Fruit fly (Drosophila melanogaster): ENCODE data around the gene Zip88E.
A peak's percentile ranks its signal among the peaks of the same experiment; 100 is the strongest.

The Zip88E gene

dm6 chr3R:15291551-15292223 lies 23.2 kb downstream of the Zip88E start:
- TF ChIP-seq EcR (GFP tag; optimal IDR thresholded peaks at IDR 0.05) (peak; percentile 38), CG14655 (GFP tag; optimal IDR thresholded peaks at IDR 0.05) (no peak), gl (tag; optimal IDR thresholded peaks at IDR 0.05) (peak; percentile 21), CG13204 (GFP tag; optimal IDR thresholded peaks at IDR 0.05) (peak; percentile 55), CG34367 (tag; optimal IDR thresholded peaks at IDR 0.05) (peak; percentile 43), CG9948 (tag; optimal IDR thresholded peaks at IDR 0.05) (no peak), CG15710 (tag; optimal IDR thresholded peaks at IDR 0.05) (peak; percentile 49)

DNA sequence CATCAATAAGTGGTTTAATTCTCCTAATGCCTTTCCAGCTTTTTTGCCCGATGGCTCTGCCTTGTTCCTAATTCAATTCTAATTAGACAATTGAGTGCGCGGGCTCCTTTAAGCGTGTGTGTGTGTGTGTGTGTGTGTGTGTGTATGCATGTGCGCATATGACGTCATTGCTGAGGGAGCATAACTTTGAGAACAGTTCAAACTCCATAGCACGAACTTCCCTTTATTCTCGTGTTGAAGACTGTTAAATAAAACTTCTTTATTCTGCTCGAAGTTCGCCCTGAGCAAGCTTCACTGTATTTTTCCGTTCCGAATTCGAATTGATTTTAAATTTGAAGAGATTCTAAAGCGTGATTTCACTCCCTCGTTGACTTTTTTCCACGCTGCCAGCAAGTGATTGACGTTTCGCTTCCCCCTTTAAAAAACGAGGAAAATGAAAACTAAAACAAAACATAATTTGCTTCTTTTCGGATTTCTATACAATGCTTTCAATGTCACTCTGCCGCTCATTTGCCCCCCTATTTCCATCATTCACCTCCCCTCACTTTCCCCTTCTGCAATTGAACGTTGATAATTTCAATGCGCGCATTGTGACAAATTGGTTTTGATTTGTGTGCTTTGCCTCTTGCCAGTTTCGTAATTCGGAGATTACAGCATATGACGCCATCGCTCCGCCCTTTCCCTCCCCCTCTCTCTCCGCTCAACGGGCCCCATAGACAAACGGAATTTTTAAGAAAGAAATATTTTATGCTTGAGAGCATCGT lies 24.0 kb downstream of the Zip88E start:
- TF ChIP-seq EcR (GFP tag; optimal IDR thresholded peaks at IDR 0.05) (no peak), Pif1B (GFP tag; optimal IDR thresholded peaks at IDR 0.05) (no peak), CG13204 (GFP tag; optimal IDR thresholded peaks at IDR 0.05) (no peak), CG9948 (tag; optimal IDR thresholded peaks at IDR 0.05) (no peak), Pif1A (GFP tag; optimal IDR thresholded peaks at IDR 0.05) (no peak), CG32121 (GFP tag; IDR thresholded peaks at IDR 0.05) (no peak)

DNA sequence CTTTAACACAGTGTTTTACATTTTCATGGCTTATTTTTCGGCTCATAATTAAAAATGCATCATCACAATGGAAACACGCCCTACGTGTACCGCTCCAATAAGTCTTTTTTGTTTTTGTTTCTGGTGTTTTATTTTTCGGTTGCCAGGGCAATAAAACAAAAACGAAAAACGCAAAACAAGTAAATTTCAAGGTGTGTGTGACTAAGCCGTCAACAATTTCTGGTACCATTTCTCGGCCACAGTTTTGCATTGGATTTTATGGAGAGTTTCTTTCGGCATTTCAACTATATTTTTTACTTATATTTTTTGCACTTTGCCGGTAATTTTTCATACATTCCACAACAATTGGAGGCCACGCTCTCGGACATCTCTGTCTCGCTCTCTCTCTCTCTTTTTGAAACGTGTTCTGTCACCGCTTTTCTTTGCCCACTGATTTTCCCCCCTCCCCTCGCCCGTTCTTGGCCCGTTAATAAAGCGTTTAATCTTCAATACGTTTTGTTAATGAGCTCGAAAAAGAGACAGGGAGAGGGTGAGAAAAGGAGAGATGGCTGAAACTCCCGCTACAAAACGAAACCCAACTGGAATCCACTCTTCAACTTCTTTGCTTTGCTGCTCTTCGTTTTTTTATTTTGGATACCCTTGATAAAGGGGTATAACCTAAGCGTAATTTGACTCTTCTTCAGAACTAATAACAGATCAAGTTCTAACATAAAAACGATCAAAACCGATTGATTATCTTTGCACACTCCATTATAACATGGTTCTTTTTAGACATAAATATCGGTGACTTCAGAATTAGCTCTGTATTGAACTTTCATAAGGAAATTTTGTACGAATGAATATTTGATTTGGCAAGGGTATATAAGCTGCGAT lies 24.8 kb downstream of the Zip88E start:
- TF ChIP-seq Snoo (tag; optimal IDR thresholded peaks at IDR 0.05) (peak; percentile 52), fd96Ca (GFP tag; IDR thresholded peaks at IDR 0.05) (peak; percentile 16; the same call in 1 of the 3 replicates), CG14655 (GFP tag; optimal IDR thresholded peaks at IDR 0.05) (no peak), CG8301 (tag; optimal IDR thresholded peaks at IDR 0.05) (no peak), CG8159 (tag; optimal IDR thresholded peaks at IDR 0.05) (no peak), CG9948 (tag; optimal IDR thresholded peaks at IDR 0.05) (no peak), CG13204 (GFP tag; optimal IDR thresholded peaks at IDR 0.05) (no peak), CG17806 (tag; optimal IDR thresholded peaks at IDR 0.05) (no peak), EcR (GFP tag; optimal IDR thresholded peaks at IDR 0.05) (no peak), CG10348 (GFP tag; IDR thresholded peaks at IDR 0.05) (no peak), Pif1A (GFP tag; optimal IDR thresholded peaks at IDR 0.05) (peak; percentile 29), CG12605 (GFP tag; IDR thresholded peaks at IDR 0.05) (0 out of 2 replicates have a peak, but pooled peaks have one; percentile 31), Pif1B (GFP tag; optimal IDR thresholded peaks at IDR 0.05) (no peak), CG32121 (GFP tag; IDR thresholded peaks at IDR 0.05) (no peak), CG4496 (GFP tag; IDR thresholded peaks at IDR 0.05) (no peak)

DNA sequence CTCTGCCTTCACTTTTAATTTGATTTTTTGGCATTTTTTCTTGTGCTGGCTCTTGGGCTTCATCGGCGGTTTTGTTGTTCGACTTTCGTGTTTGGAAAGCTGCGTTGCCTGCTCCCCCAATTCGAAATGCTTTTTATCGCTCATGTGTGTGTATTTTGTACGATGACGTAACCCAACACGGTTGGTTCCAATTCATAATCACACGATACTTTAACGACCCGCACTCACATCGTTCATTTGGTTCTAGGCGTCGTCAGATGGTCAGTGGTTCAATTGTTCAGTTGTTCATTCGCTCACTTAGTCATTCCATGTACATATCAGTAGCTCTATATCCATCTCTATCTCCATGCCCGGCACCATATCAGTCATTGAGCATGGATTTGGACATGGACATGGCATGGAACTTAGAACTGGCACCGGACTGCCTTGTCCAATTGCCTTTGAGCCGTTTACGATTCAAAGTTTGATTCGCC lies 25.5 kb downstream of the Zip88E start:
- TF ChIP-seq CG10348 (GFP tag; IDR thresholded peaks at IDR 0.05) (no peak), EcR (GFP tag; optimal IDR thresholded peaks at IDR 0.05) (no peak), CG15710 (tag; optimal IDR thresholded peaks at IDR 0.05) (no peak), CG9948 (tag; optimal IDR thresholded peaks at IDR 0.05) (no peak), Snoo (tag; optimal IDR thresholded peaks at IDR 0.05) (no peak), D1 (tag; optimal IDR thresholded peaks at IDR 0.05) (no peak), CG8159 (tag; optimal IDR thresholded peaks at IDR 0.05) (no peak)

- TF ChIP-seq rn (GFP tag; IDR thresholded peaks at IDR 0.05) (no peak), CG10348 (GFP tag; IDR thresholded peaks at IDR 0.05) (no peak), CG32121 (GFP tag; IDR thresholded peaks at IDR 0.05) (no peak), Pif1A (GFP tag; optimal IDR thresholded peaks at IDR 0.05) (no peak), EcR (GFP tag; optimal IDR thresholded peaks at IDR 0.05) (no peak), gl (tag; optimal IDR thresholded peaks at IDR 0.05) (no peak), fd96Ca (GFP tag; IDR thresholded peaks at IDR 0.05) (no peak), CG8301 (tag; optimal IDR thresholded peaks at IDR 0.05) (no peak), CG15710 (tag; optimal IDR thresholded peaks at IDR 0.05) (no peak), CG13204 (GFP tag; optimal IDR thresholded peaks at IDR 0.05) (no peak), Snoo (tag; optimal IDR thresholded peaks at IDR 0.05) (no peak), CG17806 (tag; optimal IDR thresholded peaks at IDR 0.05) (no peak), D1 (tag; optimal IDR thresholded peaks at IDR 0.05) (no peak)
These were observed 29.4 kb downstream of the Zip88E start for dm6 chr3R:15297904-15298303.

DNA sequence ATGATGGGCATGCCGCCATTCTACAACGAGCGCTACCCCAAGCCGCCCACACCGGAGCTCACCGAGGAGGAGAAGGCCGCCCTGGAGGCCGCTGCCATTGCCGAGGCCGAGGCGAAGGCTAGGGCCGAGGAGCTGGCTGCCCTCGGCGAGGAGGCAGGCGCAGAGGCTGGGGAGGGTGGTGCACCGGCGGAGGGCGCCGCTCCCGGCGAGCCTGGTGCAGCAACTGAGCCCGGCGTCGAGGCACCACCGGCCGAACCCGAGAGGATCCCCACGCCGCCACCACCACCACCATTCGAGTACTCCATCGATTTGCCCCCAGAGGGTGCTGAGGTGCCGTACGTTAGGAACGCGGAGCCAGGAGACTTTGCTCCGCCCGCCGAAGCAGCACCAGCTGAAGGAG lies 36.8 kb downstream of the Zip88E start:
- no peak for TF ChIP-seq Snoo (tag; optimal IDR thresholded peaks at IDR 0.05)
- no peak for TF ChIP-seq CG15710 (tag; optimal IDR thresholded peaks at IDR 0.05)

All from whole organism, pupa.